Fruit fly (Drosophila melanogaster): ENCODE results near the gene aurA.
"Not testable (repeated sequence)": the region's sequence is repeated elsewhere in the genome, so short reads cannot be mapped to it uniquely, and the experiment has no call there.

- TF ChIP-seq CG8478, psq (optimal IDR thresholded peaks at IDR 0.05): not testable (repeated sequence)
Observed at dm6 chr3R:11956444-11956843, 6.5 kb upstream of the aurA start, which contains the start of gene Hsp70Aa.
